Fruit fly (Drosophila melanogaster): Measurements from ENCODE around the gene PolG1.

DNA sequence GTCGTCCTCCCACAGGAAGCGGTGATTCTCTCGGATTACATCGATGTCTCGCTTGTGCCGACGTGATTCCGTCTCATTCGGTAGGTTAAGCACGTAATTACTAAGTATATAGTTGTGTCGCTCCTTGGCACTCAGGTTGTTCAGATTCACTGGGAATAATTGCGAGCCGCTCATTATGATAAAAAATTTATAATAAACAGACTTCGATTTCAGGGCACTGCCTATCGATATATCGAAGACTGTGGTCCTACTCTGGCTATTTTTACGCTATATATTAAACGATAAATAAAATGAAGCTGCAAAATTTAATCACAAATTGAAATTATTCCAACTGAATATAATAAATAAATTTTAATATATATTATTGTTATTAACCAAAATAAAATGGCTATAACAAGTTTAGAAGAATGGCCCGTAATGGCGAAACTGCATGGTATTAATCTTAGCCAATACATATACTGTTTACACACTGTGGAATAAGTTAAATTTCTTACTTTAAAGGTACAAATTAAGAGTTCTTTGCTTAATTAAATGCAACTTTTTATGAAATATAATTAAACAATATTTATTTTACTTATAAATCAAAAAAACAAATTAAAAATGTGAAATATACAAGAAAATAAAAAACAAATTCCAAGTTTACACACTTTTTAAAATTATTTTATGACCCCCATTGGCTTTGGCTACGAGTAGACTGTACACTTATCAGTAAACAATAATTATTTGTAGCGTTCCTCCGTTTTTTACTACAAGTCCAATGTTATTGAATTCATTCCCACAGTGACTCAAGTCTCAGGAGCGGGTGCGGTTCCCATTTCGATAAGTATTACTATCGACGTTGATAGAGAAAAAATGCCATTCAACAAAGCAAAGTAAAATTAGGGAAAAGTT, 44.1 kb downstream of the PolG1 start, which contains the start of gene Eato:
- TF ChIP-seq h (optimal IDR thresholded peaks at IDR 0.05), result no peak
- TF ChIP-seq ttk (optimal IDR thresholded peaks at IDR 0.05), result no peak
- TF ChIP-seq psq (optimal IDR thresholded peaks at IDR 0.05), result no peak
- no peak for TF ChIP-seq insv (optimal IDR thresholded peaks at IDR 0.05)

All from Kc167 (cell line).